Worm (Caenorhabditis elegans) whole organism, late embryonic: ENCODE data around the gene srw-6.

Experiments
- C08G9.2 ChIP-seq: sonication (generic microtip); optimal IDR thresholded peaks from 2 replicates; lab custom pipeline; 2016; ENCODE audit warnings: mild to moderate bottlenecking, missing genetic modification characterization, moderate library complexity, missing compliant biosample characterization
- K09A11.1 ChIP-seq: sonication (generic microtip); optimal IDR thresholded peaks from 2 replicates; lab custom pipeline; 2017; ENCODE audit warnings: antibody characterized with exemption, mild to moderate bottlenecking, missing genetic modification characterization, missing compliant biosample characterization; ENCODE audit not compliant: insufficient read depth
- T23F11.4 ChIP-seq: fragments of 200-800 bp; sonication (Bioruptor generic); optimal IDR thresholded peaks from 2 replicates; lab custom pipeline; 2018; ENCODE audit warnings: mild to moderate bottlenecking, missing genetic modification characterization, missing compliant biosample characterization
- ahr-1 ChIP-seq: sonication (generic microtip); optimal IDR thresholded peaks from 2 replicates; lab custom pipeline; 2016; ENCODE audit warnings: missing genetic modification characterization, missing compliant biosample characterization
- ceh-18 ChIP-seq: sonication (generic microtip); optimal IDR thresholded peaks from 2 replicates; lab custom pipeline; 2016; ENCODE audit warnings: missing genetic modification characterization, missing compliant biosample characterization
- ceh-2 ChIP-seq: sonication (generic microtip); optimal IDR thresholded peaks from 2 replicates; lab custom pipeline; 2016; ENCODE audit warnings: missing genotype, missing genetic modification characterization, missing compliant biosample characterization
- ceh-22 ChIP-seq: sonication (generic microtip); optimal IDR thresholded peaks from 2 replicates; lab custom pipeline; 2017; ENCODE audit warnings: missing biosample characterization, missing genetic modification characterization
- ceh-34 ChIP-seq: sonication (generic microtip); optimal IDR thresholded peaks from 2 replicates; lab custom pipeline; 2016; ENCODE audit warnings: mild to moderate bottlenecking, missing genetic modification characterization, missing compliant biosample characterization
- ceh-45 ChIP-seq: fragments of 200-800 bp; sonication (Bioruptor generic); IDR thresholded peaks from 2 replicates; pipeline ENCODE4 v1.3.6; 2022; ENCODE audit warnings: missing genetic modification reagents, missing genetic modification characterization, missing compliant biosample characterization
- ceh-9 ChIP-seq: sonication (generic microtip); optimal IDR thresholded peaks from 2 replicates; lab custom pipeline; 2016; ENCODE audit warnings: mild to moderate bottlenecking, missing genetic modification characterization, inconsistent platforms, missing compliant biosample characterization
- dmd-4 ChIP-seq: sonication (generic microtip); optimal IDR thresholded peaks from 2 replicates; lab custom pipeline; 2016; ENCODE audit warnings: borderline replicate concordance, missing genetic modification characterization, missing compliant biosample characterization
- elt-4 ChIP-seq: sonication (generic microtip); optimal IDR thresholded peaks from 2 replicates; lab custom pipeline; 2016; ENCODE audit warnings: missing genetic modification characterization, missing compliant biosample characterization
- ets-4 ChIP-seq: sonication (generic microtip); optimal IDR thresholded peaks from 2 replicates; lab custom pipeline; 2016; ENCODE audit warnings: missing genetic modification characterization, missing compliant biosample characterization
- eyg-1 ChIP-seq: sonication (generic microtip); optimal IDR thresholded peaks from 2 replicates; lab custom pipeline; 2016; ENCODE audit warnings: missing genotype, missing genetic modification characterization, missing compliant biosample characterization
- fax-1 ChIP-seq: sonication (generic microtip); optimal IDR thresholded peaks from 2 replicates; lab custom pipeline; 2016; ENCODE audit warnings: missing genotype, missing genetic modification characterization, missing compliant biosample characterization
- fkh-10 ChIP-seq: fragments of 150-350 bp; optimal IDR thresholded peaks from 2 replicates; lab custom pipeline; 2014; ENCODE audit warnings: missing biosample characterization, missing genetic modification reagents, missing genetic modification characterization
- gmeb-2 ChIP-seq: sonication (generic microtip); optimal IDR thresholded peaks from 2 replicates; lab custom pipeline; 2016; ENCODE audit warnings: missing genetic modification characterization, inconsistent platforms, missing compliant biosample characterization
- hlh-13 ChIP-seq: fragments of 200-800 bp; sonication (Bioruptor generic); optimal IDR thresholded peaks from 2 replicates; lab custom pipeline; 2018; ENCODE audit warnings: mild to moderate bottlenecking, missing genetic modification characterization, missing compliant biosample characterization
- hlh-8 ChIP-seq: sonication (generic microtip); optimal IDR thresholded peaks from 2 replicates; lab custom pipeline; 2016; ENCODE audit warnings: missing genotype, missing genetic modification characterization, missing compliant biosample characterization
- lin-11 ChIP-seq: fragments of 200-800 bp; sonication (Bioruptor generic); optimal IDR thresholded peaks from 2 replicates; lab custom pipeline; 2018; ENCODE audit warnings: mild to moderate bottlenecking, missing genetic modification characterization, missing compliant biosample characterization
- madf-2 ChIP-seq: sonication (generic microtip); optimal IDR thresholded peaks from 2 replicates; lab custom pipeline; 2017; ENCODE audit warnings: missing genetic modification characterization, missing compliant biosample characterization
- mec-3 ChIP-seq: sonication (generic microtip); optimal IDR thresholded peaks from 2 replicates; lab custom pipeline; 2016; ENCODE audit warnings: borderline replicate concordance, missing genetic modification characterization, missing compliant biosample characterization
- nfya-1 ChIP-seq: sonication (generic microtip); optimal IDR thresholded peaks from 2 replicates; lab custom pipeline; 2017; ENCODE audit warnings: missing genetic modification characterization, mild to moderate bottlenecking, missing compliant biosample characterization, antibody characterized with exemption, moderate library complexity
- nhr-232 ChIP-seq: sonication (generic microtip); optimal IDR thresholded peaks from 2 replicates; lab custom pipeline; 2016; ENCODE audit warnings: missing genetic modification characterization, missing compliant biosample characterization
- pax-1 ChIP-seq: fragments of 150-350 bp; optimal IDR thresholded peaks from 2 replicates; lab custom pipeline; 2014; ENCODE audit warnings: missing biosample characterization, missing genetic modification characterization
- pqm-1 ChIP-seq: sonication (generic microtip); optimal IDR thresholded peaks from 2 replicates; lab custom pipeline; 2016; ENCODE audit warnings: missing genetic modification characterization, missing compliant biosample characterization
- rnt-1 ChIP-seq: sonication (generic microtip); optimal IDR thresholded peaks from 2 replicates; lab custom pipeline; 2016; ENCODE audit warnings: missing genetic modification characterization, missing compliant biosample characterization
- sdc-2 ChIP-seq: sonication (generic microtip); optimal IDR thresholded peaks from 2 replicates; lab custom pipeline; 2016; ENCODE audit warnings: missing genotype, missing genetic modification characterization, missing compliant biosample characterization
- tbx-2 ChIP-seq: sonication (generic microtip); optimal IDR thresholded peaks from 2 replicates; lab custom pipeline; 2016; ENCODE audit warnings: missing genetic modification characterization, missing compliant biosample characterization
- tbx-7 ChIP-seq: sonication (generic microtip); optimal IDR thresholded peaks from 2 replicates; lab custom pipeline; 2016; ENCODE audit warnings: missing genotype, missing genetic modification characterization, missing compliant biosample characterization
- ttx-3 ChIP-seq: sonication (generic microtip); optimal IDR thresholded peaks from 2 replicates; lab custom pipeline; 2016; ENCODE audit warnings: missing genetic modification reagents, missing genetic modification characterization, missing compliant biosample characterization
- unc-3 ChIP-seq, 2 experiments: fragments of 200-800 bp in 1 of 2; sonication (Bioruptor generic) in 1 of 2; sonication (generic microtip) in 1 of 2; conservative IDR thresholded peaks in 1 of 2; optimal IDR thresholded peaks in 1 of 2; 2 replicates each; pipeline versions ENCODE4 v1.3.6 to Lab custom; 2016 to 2022; ENCODE audit warnings: missing compliant biosample characterization in 2 of 2, missing genetic modification characterization in 2 of 2, missing genetic modification reagents in 1 of 2
- unc-42 ChIP-seq: sonication (generic microtip); optimal IDR thresholded peaks from 2 replicates; lab custom pipeline; 2016; ENCODE audit warnings: missing genotype, missing genetic modification characterization, missing compliant biosample characterization
- unc-55 ChIP-seq: sonication (generic microtip); optimal IDR thresholded peaks from 2 replicates; lab custom pipeline; 2017; ENCODE audit warnings: missing biosample characterization, missing genetic modification reagents, missing genetic modification characterization
- unc-86 ChIP-seq: sonication (generic microtip); optimal IDR thresholded peaks from 2 replicates; lab custom pipeline; 2016; ENCODE audit warnings: missing genetic modification characterization, missing compliant biosample characterization
- zip-5 ChIP-seq: sonication (generic microtip); optimal IDR thresholded peaks from 2 replicates; lab custom pipeline; 2016; ENCODE audit warnings: missing genetic modification characterization, missing compliant biosample characterization

Gene srw-6

ce11 chrV:3854847-3855246 lies 46.4 kb downstream of the srw-6 start, which contains the start of gene nhr-186:
Gene nhr-186, minus strand, starts transcription at chrV:3854947.
- TF ChIP-seq unc-55 (GFP tag; lab: Kevin White, UChicago) (no peak), lin-11 (tag; lab: Kevin White, UChicago) (no peak), hlh-8 (tag; lab: Kevin White, UChicago) (no peak), fax-1 (no peak), hlh-13 (no peak), ceh-45 (GFP tag; lab: Robert Waterston, UW) (no peak), madf-2 (tag; lab: Kevin White, UChicago) (no peak), ets-4 (tag; lab: Kevin White, UChicago) (no peak), ceh-9 (no peak), C08G9.2 (tag; lab: Kevin White, UChicago) (no peak), ceh-18 (no peak), K09A11.1 (tag; lab: Kevin White, UChicago) (no peak), fkh-10 (GFP tag; lab: Kevin White, UChicago) (no peak), zip-5 (no peak), ceh-34 (tag; lab: Kevin White, UChicago) (no peak), dmd-4 (tag; lab: Kevin White, UChicago) (no peak), elt-4 (tag; lab: Kevin White, UChicago) (no peak), ttx-3 (no peak), eyg-1 (tag; lab: Kevin White, UChicago) (no peak)

ce11 chrV:3855916-3856315 lies 47.5 kb downstream of the srw-6 start:
- TF ChIP-seq unc-3 (GFP tag; conservative IDR thresholded peaks at IDR 0.05; lab: Robert Waterston, UW), result no peak
- no peak for TF ChIP-seq unc-3 (tag; optimal IDR thresholded peaks at IDR 0.05; lab: Kevin White, UChicago)
- TF ChIP-seq ets-4 (tag; lab: Kevin White, UChicago), result no peak
- TF ChIP-seq gmeb-2, result no peak
- TF ChIP-seq rnt-1 (tag; lab: Kevin White, UChicago), result no peak
- no peak for TF ChIP-seq nfya-1 (tag; lab: Kevin White, UChicago)
- no peak for TF ChIP-seq fkh-10 (GFP tag; lab: Kevin White, UChicago)
- no peak for TF ChIP-seq ceh-9
- no peak for TF ChIP-seq ceh-34 (tag; lab: Kevin White, UChicago)
- no peak for TF ChIP-seq K09A11.1 (tag; lab: Kevin White, UChicago)
- no peak for TF ChIP-seq tbx-2 (tag; lab: Kevin White, UChicago)
- TF ChIP-seq sdc-2 (tag; lab: Kevin White, UChicago), result no peak
- TF ChIP-seq unc-42 (tag; lab: Kevin White, UChicago), result no peak
- TF ChIP-seq ahr-1, result no peak
- no peak for TF ChIP-seq pqm-1 (tag; lab: Kevin White, UChicago)

ce11 chrV:3857778-3858177 lies 49.3 kb downstream of the srw-6 start, which contains the start of gene nhr-188:
Gene nhr-188, minus strand, starts transcription at chrV:3857861.
- TF ChIP-seq hlh-8 (tag; lab: Kevin White, UChicago) (no peak), ceh-45 (GFP tag; lab: Robert Waterston, UW) (no peak), fax-1 (no peak), nhr-232 (no peak)

- TF ChIP-seq ceh-2 (no peak), pax-1 (tag; lab: Kevin White, UChicago) (no peak), ceh-22 (tag; lab: Kevin White, UChicago) (no peak), ahr-1 (no peak), sdc-2 (tag; lab: Kevin White, UChicago) (no peak), K09A11.1 (tag; lab: Kevin White, UChicago) (no peak), tbx-7 (tag; lab: Kevin White, UChicago) (no peak), T23F11.4 (GFP tag; lab: Kevin White, UChicago) (no peak), mec-3 (tag; lab: Kevin White, UChicago) (no peak), unc-86 (no peak)
These were observed 51.7 kb downstream of the srw-6 start, which contains the start of gene nhr-189 for ce11 chrV:3860123-3860522. Gene nhr-189, minus strand, starts transcription at chrV:3860243.
